Worm (Caenorhabditis elegans) whole organism, L4 larva: ENCODE results near the gene dsh-2.
A peak's percentile ranks its signal among the peaks of the same experiment; 100 is the strongest.

Experiments used
- F26F4.8 ChIP-seq: fragments of 200-800 bp; sonication (Bioruptor generic); conservative IDR thresholded peaks from 2 replicates; pipeline ENCODE4 v1.3.6; 2022; ENCODE audit warnings: missing genetic modification characterization, missing compliant biosample characterization
- F49E8.2 ChIP-seq: sonication (generic microtip); optimal IDR thresholded peaks from 2 replicates; lab custom pipeline; 2016; ENCODE audit warnings: missing compliant biosample characterization, mild to moderate bottlenecking, missing genetic modification characterization, borderline replicate concordance
- T26A8.4 ChIP-seq: fragments of 200-800 bp; sonication (Bioruptor generic); IDR thresholded peaks from 2 replicates; pipeline ENCODE4 v1.3.6; 2022; ENCODE audit warnings: missing genetic modification characterization, missing compliant biosample characterization
- Y48G9A.11 ChIP-seq: fragments of 200-800 bp; sonication (Bioruptor generic); IDR thresholded peaks from 2 replicates; pipeline ENCODE4 v1.3.6; 2022; ENCODE audit warnings: missing genetic modification reagents, missing genetic modification characterization, missing compliant biosample characterization
- ceh-32 ChIP-seq: sonication (generic microtip); optimal IDR thresholded peaks from 2 replicates; lab custom pipeline; 2016; ENCODE audit warnings: mild to moderate bottlenecking, missing genetic modification characterization, missing compliant biosample characterization; ENCODE audit not compliant: poor library complexity
- cey-2 ChIP-seq: sonication (generic microtip); optimal IDR thresholded peaks from 3 replicates; lab custom pipeline; 2017; ENCODE audit warnings: missing genetic modification characterization, mild to moderate bottlenecking, missing compliant biosample characterization, antibody characterized with exemption, borderline replicate concordance; ENCODE audit not compliant: insufficient read depth
- ctbp-1 ChIP-seq: fragments of 200-800 bp; sonication (Bioruptor generic); IDR thresholded peaks from 2 replicates; pipeline ENCODE4 v1.3.6; 2022; ENCODE audit warnings: missing genetic modification reagents, missing genetic modification characterization, missing compliant biosample characterization
- daf-16 ChIP-seq, 3 experiments: sonication (generic microtip); optimal IDR thresholded peaks; 2 replicates each; lab custom pipeline; 2016 to 2017; ENCODE audit warnings: missing genetic modification characterization in 3 of 3, missing genetic modification reagents in 3 of 3, mild to moderate bottlenecking in 2 of 3, missing compliant biosample characterization in 2 of 3, missing biosample characterization in 1 of 3, moderate library complexity in 1 of 3
- daf-19 ChIP-seq: fragments of 200-800 bp; sonication (Bioruptor generic); conservative IDR thresholded peaks from 2 replicates; pipeline ENCODE4 v1.3.6; 2022; ENCODE audit warnings: missing genetic modification characterization, missing compliant biosample characterization
- dmd-6 ChIP-seq: fragments of 200-800 bp; sonication (Bioruptor generic); IDR thresholded peaks from 2 replicates; pipeline ENCODE4 v1.3.6; 2022; ENCODE audit warnings: missing genetic modification reagents, missing genetic modification characterization, missing compliant biosample characterization
- dpl-1 ChIP-seq: fragments of 150-350 bp; optimal IDR thresholded peaks from 2 replicates; lab custom pipeline; 2014; ENCODE audit warnings: missing biosample characterization, missing genetic modification reagents, missing genetic modification characterization
- dve-1 ChIP-seq: sonication (generic microtip); optimal IDR thresholded peaks from 2 replicates; lab custom pipeline; 2017; ENCODE audit warnings: antibody characterized with exemption, mild to moderate bottlenecking, missing genetic modification characterization, missing compliant biosample characterization; ENCODE audit not compliant: insufficient read depth
- egl-43 ChIP-seq: fragments of 200-800 bp; sonication (Bioruptor generic); IDR thresholded peaks from 2 replicates; pipeline ENCODE4 v1.3.6; 2022; ENCODE audit warnings: missing genetic modification reagents, missing genetic modification characterization, missing compliant biosample characterization
- gei-8 ChIP-seq: fragments of 200-800 bp; sonication (Bioruptor generic); optimal IDR thresholded peaks from 2 replicates; lab custom pipeline; 2018; ENCODE audit warnings: mild to moderate bottlenecking, missing genetic modification characterization, missing compliant biosample characterization
- hlh-11 ChIP-seq: fragments of 200-800 bp; sonication (Bioruptor generic); optimal IDR thresholded peaks from 2 replicates; lab custom pipeline; 2018; ENCODE audit warnings: mild to moderate bottlenecking, missing genetic modification characterization, missing compliant biosample characterization
- hlh-30 ChIP-seq: sonication (generic microtip); optimal IDR thresholded peaks from 2 replicates; lab custom pipeline; 2017; ENCODE audit warnings: antibody characterized with exemption, mild to moderate bottlenecking, missing genetic modification characterization, missing compliant biosample characterization; ENCODE audit not compliant: insufficient read depth
- hmg-1.1 ChIP-seq: fragments of 200-800 bp; sonication (Bioruptor generic); IDR thresholded peaks from 2 replicates; pipeline ENCODE4 v1.3.6; 2022; ENCODE audit warnings: missing genetic modification reagents, missing genetic modification characterization, missing compliant biosample characterization
- lin-1 ChIP-seq: fragments of 200-800 bp; sonication (Bioruptor generic); IDR thresholded peaks from 2 replicates; pipeline ENCODE4 v1.3.6; 2022; ENCODE audit warnings: missing genetic modification reagents, missing genetic modification characterization, missing compliant biosample characterization
- lin-29 ChIP-seq: fragments of 200-800 bp; sonication (Bioruptor generic); IDR thresholded peaks from 2 replicates; pipeline ENCODE4 v1.3.6; 2022; ENCODE audit warnings: missing genetic modification reagents, missing genetic modification characterization, missing compliant biosample characterization
- lsy-2 ChIP-seq, 2 experiments: fragments of 150-350 bp in 1 of 2; sonication (generic microtip) in 1 of 2; optimal IDR thresholded peaks; 2 replicates each; lab custom pipeline; 2014 to 2017; ENCODE audit warnings: missing biosample characterization in 2 of 2, missing genetic modification characterization in 2 of 2
- madf-9 ChIP-seq: fragments of 200-800 bp; sonication (Bioruptor generic); conservative IDR thresholded peaks from 2 replicates; pipeline ENCODE4 v1.3.6; 2022; ENCODE audit warnings: missing genetic modification reagents, missing genetic modification characterization, missing compliant biosample characterization
- mdl-1 ChIP-seq, 2 experiments: fragments of 150-350 bp in 1 of 2; sonication (generic microtip) in 1 of 2; optimal IDR thresholded peaks; 2 replicates each; lab custom pipeline; 2014 to 2017; ENCODE audit warnings: missing biosample characterization in 2 of 2, missing genetic modification characterization in 2 of 2
- mep-1 ChIP-seq: fragments of 150-350 bp; sonication (generic microtip); optimal IDR thresholded peaks from 3 replicates; lab custom pipeline; 2014; ENCODE audit warnings: missing biosample characterization, missing genetic modification characterization
- mes-2 ChIP-seq: sonication (generic microtip); optimal IDR thresholded peaks from 2 replicates; lab custom pipeline; 2016; ENCODE audit warnings: missing genotype, mild to moderate bottlenecking, missing genetic modification characterization, missing compliant biosample characterization; ENCODE audit not compliant: poor library complexity, severe bottlenecking
- mxl-3 ChIP-seq: fragments of 200-800 bp; sonication (Bioruptor generic); optimal IDR thresholded peaks from 2 replicates; lab custom pipeline; 2018; ENCODE audit warnings: mild to moderate bottlenecking, missing genetic modification characterization, missing compliant biosample characterization
- nhr-11 ChIP-seq: fragments of 150-350 bp; optimal IDR thresholded peaks from 2 replicates; lab custom pipeline; 2014; ENCODE audit warnings: missing biosample characterization, missing genetic modification characterization
- nhr-28 ChIP-seq: fragments of 150-350 bp; optimal IDR thresholded peaks from 2 replicates; lab custom pipeline; 2014; ENCODE audit warnings: missing biosample characterization, missing genetic modification characterization
- nhr-48 ChIP-seq: sonication (generic microtip); optimal IDR thresholded peaks from 2 replicates; lab custom pipeline; 2016; ENCODE audit warnings: mild to moderate bottlenecking, missing genetic modification characterization, missing compliant biosample characterization
- nhr-6 ChIP-seq: fragments of 150-350 bp; optimal IDR thresholded peaks from 2 replicates; lab custom pipeline; 2014; ENCODE audit warnings: missing biosample characterization, missing genetic modification characterization
- pha-4 ChIP-seq, 2 experiments: fragments of 150-350 bp in 1 of 2; fragments of 200-800 bp in 1 of 2; sonication (Bioruptor generic) in 1 of 2; IDR thresholded peaks in 1 of 2; optimal IDR thresholded peaks in 1 of 2; 2 replicates each; pipeline versions ENCODE4 v1.3.6 to Lab custom; 2014 to 2022; ENCODE audit warnings: missing genetic modification characterization in 2 of 2, missing genetic modification reagents in 2 of 2, missing biosample characterization in 1 of 2, missing compliant biosample characterization in 1 of 2
- pqm-1 ChIP-seq: sonication (generic microtip); optimal IDR thresholded peaks from 2 replicates; lab custom pipeline; 2017; ENCODE audit warnings: missing biosample characterization, missing genetic modification characterization
- rbr-2 ChIP-seq: sonication (generic microtip); optimal IDR thresholded peaks from 2 replicates; lab custom pipeline; 2016; ENCODE audit warnings: missing genotype, missing genetic modification characterization, missing compliant biosample characterization
- set-16 ChIP-seq: fragments of 200-800 bp; sonication (Bioruptor generic); IDR thresholded peaks from 2 replicates; pipeline ENCODE4 v1.3.6; 2022; ENCODE audit warnings: missing genetic modification reagents, missing genetic modification characterization, missing compliant biosample characterization
- tra-1 ChIP-seq: fragments of 200-800 bp; sonication (Bioruptor generic); IDR thresholded peaks from 2 replicates; pipeline ENCODE4 v1.3.6; 2022; ENCODE audit warnings: missing genetic modification reagents, missing genetic modification characterization, missing compliant biosample characterization
- unc-130 ChIP-seq: sonication (generic microtip); optimal IDR thresholded peaks from 2 replicates; lab custom pipeline; 2016; ENCODE audit warnings: missing genetic modification reagents, missing genetic modification characterization, missing compliant biosample characterization
- unc-62 ChIP-seq, 3 experiments: fragments of 150-350 bp in 1 of 3; sonication (generic microtip); optimal IDR thresholded peaks in 2 of 3; peaks in 1 of 3; 1 replicate in 1 of 3; 2 replicates in 2 of 3; lab custom pipeline; 2014 to 2017; ENCODE audit warnings: missing biosample characterization in 3 of 3, missing genetic modification characterization in 3 of 3, missing genetic modification reagents in 3 of 3, missing genotype in 1 of 3

Gene dsh-2

DNA sequence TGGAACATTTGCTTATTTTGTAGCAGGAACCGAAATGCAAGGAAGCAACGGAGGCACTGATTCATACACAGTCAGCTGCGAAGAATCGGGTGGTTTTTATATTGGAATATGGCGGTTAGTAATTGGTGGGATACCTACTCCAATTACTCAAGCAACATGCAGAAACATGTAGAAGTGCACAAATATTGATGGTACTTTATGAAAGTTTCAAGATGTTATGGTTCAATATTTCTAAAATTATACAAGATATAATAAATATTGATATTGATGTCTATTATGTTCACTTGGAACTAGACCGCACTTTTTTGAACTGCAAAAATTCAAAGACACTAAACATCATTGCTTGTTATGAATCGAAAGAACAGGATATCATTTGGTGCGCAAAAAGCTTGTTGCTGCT lies 13.0 kb upstream of the dsh-2 start, which contains the start of gene C04G6.13:
Gene C04G6.13 (plus strand): TSS at position 301 of the 400 bp plus-strand sequence.
- no peak for TF ChIP-seq F26F4.8 (GFP tag; lab: Robert Waterston, UW)
- peak in 1 of 2 experiments; percentile 35 for TF ChIP-seq unc-62 (GFP tag; optimal IDR thresholded peaks at IDR 0.05 in 1 of 2; lab: Kevin White, UChicago)
- no peak for TF ChIP-seq unc-62 (tag; optimal IDR thresholded peaks at IDR 0.05; lab: Kevin White, UChicago)

ce11 chrII:5092362-5093281 lies 11.6 kb upstream of the dsh-2 start, which contains the start of gene C04G6.2:
Gene C04G6.2 (plus strand): TSS chrII:5093231.
- TF ChIP-seq daf-19 = no peak
- TF ChIP-seq nhr-48 (tag; lab: Kevin White, UChicago) = peak; percentile 16
- peak; percentile 36 for TF ChIP-seq mxl-3 (GFP tag; lab: Kevin White, UChicago)
- TF ChIP-seq hlh-30 (tag; lab: Kevin White, UChicago) = peak; percentile 80
- TF ChIP-seq dpl-1 (GFP tag; lab: Kevin White, UChicago) = peak; percentile 7
- TF ChIP-seq lsy-2 (tag; optimal IDR thresholded peaks at IDR 0.05; lab: Kevin White, UChicago) = peak in 1 of 2 experiments; percentile 17
- peak; percentile 59 for TF ChIP-seq dve-1 (tag; lab: Kevin White, UChicago)
- peak; percentile 49 for TF ChIP-seq nhr-6
- peak; percentile 40 for TF ChIP-seq rbr-2
- peak; percentile 30 for TF ChIP-seq nhr-28 (tag; lab: Kevin White, UChicago)
- peak; percentile 30; the same call in 1 of the 2 replicates for TF ChIP-seq dmd-6 (GFP tag; lab: Robert Waterston, UW)
- TF ChIP-seq mdl-1 (tag; optimal IDR thresholded peaks at IDR 0.05; lab: Kevin White, UChicago) = peak; percentile 18 to 67
- TF ChIP-seq F49E8.2 (tag; lab: Kevin White, UChicago) = no peak
- TF ChIP-seq nhr-11 (tag; lab: Kevin White, UChicago) = peak; percentile 71
- TF ChIP-seq lin-1 = 0 out of 2 replicates have a peak, but pooled peaks have one; percentile 10
- peak; percentile 75 for TF ChIP-seq hlh-11 (tag; lab: Kevin White, UChicago)
- no peak for TF ChIP-seq lin-29 (GFP tag; lab: Robert Waterston, UW)
- 0 out of 2 replicates have a peak, but pooled peaks have one; percentile 5 for TF ChIP-seq tra-1 (GFP tag; lab: Robert Waterston, UW)
- TF ChIP-seq daf-16 (GFP tag; optimal IDR thresholded peaks at IDR 0.05; lab: Kevin White, UChicago) = peak in 1 of 2 experiments; percentile 3
- TF ChIP-seq daf-16 (tag; optimal IDR thresholded peaks at IDR 0.05; lab: Kevin White, UChicago) = peak; percentile 81
- TF ChIP-seq egl-43 (GFP tag; lab: Robert Waterston, UW) = no peak
- TF ChIP-seq mes-2 = peak; percentile 71
- TF ChIP-seq ceh-32 = no peak
- peak; percentile 64 for TF ChIP-seq pqm-1 (tag; lab: Kevin White, UChicago)
- TF ChIP-seq pha-4 (GFP tag; IDR thresholded peaks at IDR 0.05; lab: Robert Waterston, UW) = no peak
- TF ChIP-seq pha-4 (tag; optimal IDR thresholded peaks at IDR 0.05; lab: Kevin White, UChicago) = peak; percentile 34
- peak; percentile 47 for TF ChIP-seq mep-1
- no peak for TF ChIP-seq gei-8
- TF ChIP-seq ctbp-1 (GFP tag; lab: Robert Waterston, UW) = 0 out of 2 replicates have a peak, but pooled peaks have one; percentile 12
- 0 out of 2 replicates have a peak, but pooled peaks have one; percentile 38 for TF ChIP-seq hmg-1.1 (GFP tag; lab: Robert Waterston, UW)
- TF ChIP-seq unc-62 (GFP tag; optimal IDR thresholded peaks at IDR 0.05 in 1 of 2; lab: Kevin White, UChicago) = peak in 1 of 2 experiments; percentile 45
- TF ChIP-seq unc-62 (tag; optimal IDR thresholded peaks at IDR 0.05; lab: Kevin White, UChicago) = no peak
- TF ChIP-seq, all 104 proteins: peak for 23

DNA sequence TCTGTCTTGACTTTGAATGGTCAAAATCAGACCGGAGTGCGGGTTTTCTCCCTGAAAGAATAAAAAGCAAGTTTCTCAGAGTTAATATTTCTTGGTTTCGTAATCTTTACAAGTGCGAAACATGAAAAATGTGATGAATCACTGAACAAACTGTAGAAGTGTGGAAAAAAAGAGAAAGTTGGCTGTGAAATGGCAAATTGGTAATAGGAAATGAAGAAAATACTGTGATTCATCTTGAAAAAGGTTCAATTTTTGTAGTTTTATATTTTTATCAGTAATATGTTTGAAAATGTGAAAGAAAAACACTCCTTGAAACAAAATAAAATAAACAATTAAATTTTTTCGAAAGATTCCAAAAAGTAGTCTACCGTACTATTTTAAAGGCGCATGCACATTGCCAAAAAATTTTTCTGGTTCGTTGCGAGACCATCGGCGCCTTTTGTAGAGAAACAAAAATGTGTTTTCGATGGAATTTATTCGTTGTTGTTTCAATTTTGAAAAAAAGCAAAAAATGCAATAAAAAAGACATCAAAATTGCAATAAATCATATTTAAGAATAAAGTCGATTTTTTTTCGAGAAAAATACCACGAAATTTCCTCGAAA lies 10.8 kb upstream of the dsh-2 start, which contains the start of gene pld-1:
Gene pld-1 (minus strand): TSS at position 51 of the 604 bp plus-strand sequence.
- no peak for TF ChIP-seq dpl-1 (GFP tag; lab: Kevin White, UChicago)
- TF ChIP-seq Y48G9A.11 (GFP tag; lab: Robert Waterston, UW) = 0 out of 2 replicates have a peak, but pooled peaks have one; percentile 39
- peak; percentile 53 for TF ChIP-seq F49E8.2 (tag; lab: Kevin White, UChicago)
- TF ChIP-seq pqm-1 (tag; lab: Kevin White, UChicago) = no peak
- no peak for TF ChIP-seq madf-9 (GFP tag; lab: Robert Waterston, UW)
- TF ChIP-seq set-16 = no peak
- TF ChIP-seq nhr-11 (tag; lab: Kevin White, UChicago) = no peak
- TF ChIP-seq unc-130 (GFP tag; lab: Kevin White, UChicago) = peak; percentile 26
- no peak for TF ChIP-seq cey-2 (tag; lab: Kevin White, UChicago)
- TF ChIP-seq T26A8.4 (GFP tag; lab: Robert Waterston, UW) = no peak
- TF ChIP-seq dmd-6 (GFP tag; lab: Robert Waterston, UW) = no peak
- no peak for TF ChIP-seq F26F4.8 (GFP tag; lab: Robert Waterston, UW)
- no peak for TF ChIP-seq pha-4 (GFP tag; IDR thresholded peaks at IDR 0.05; lab: Robert Waterston, UW)
- no peak for TF ChIP-seq pha-4 (tag; optimal IDR thresholded peaks at IDR 0.05; lab: Kevin White, UChicago)
- TF ChIP-seq, all 104 proteins: peak for 3
